Worm (Caenorhabditis elegans) whole organism, L1 larva: Measurements from ENCODE around the gene F58B6.1.
A peak's percentile ranks its signal among the peaks of the same experiment; 100 is the strongest.

Experiments
- C04F5.9 ChIP-seq: sonication (generic microtip); optimal IDR thresholded peaks from 2 replicates; lab custom pipeline; 2016; ENCODE audit warnings: missing genetic modification characterization, missing compliant biosample characterization
- C16A3.4 ChIP-seq: fragments of 150-350 bp; optimal IDR thresholded peaks from 2 replicates; lab custom pipeline; 2014; ENCODE audit warnings: missing biosample characterization, missing genetic modification characterization
- alr-1 ChIP-seq: fragments of 200-800 bp; sonication (Bioruptor generic); optimal IDR thresholded peaks from 2 replicates; lab custom pipeline; 2018; ENCODE audit warnings: borderline replicate concordance, mild to moderate bottlenecking, missing genetic modification characterization, missing compliant biosample characterization
- blmp-1 ChIP-seq: fragments of 150-350 bp; optimal IDR thresholded peaks from 2 replicates; lab custom pipeline; 2014; ENCODE audit warnings: missing biosample characterization, missing genetic modification characterization
- ceh-88 ChIP-seq: fragments of 200-800 bp; sonication (Bioruptor generic); IDR thresholded peaks from 2 replicates; pipeline ENCODE4 v1.3.6; 2022; ENCODE audit warnings: missing genetic modification characterization, missing compliant biosample characterization
- ces-1 ChIP-seq: fragments of 150-350 bp; optimal IDR thresholded peaks from 2 replicates; lab custom pipeline; 2014; ENCODE audit warnings: missing biosample characterization, missing genetic modification reagents, missing genetic modification characterization
- dpl-1 ChIP-seq, 3 experiments: fragments of 150-350 bp in 2 of 3; sonication (generic microtip) in 1 of 3; optimal IDR thresholded peaks; 2 replicates each; lab custom pipeline; 2014 to 2017; ENCODE audit warnings: missing biosample characterization in 3 of 3, missing genetic modification characterization in 3 of 3, missing genetic modification reagents in 3 of 3
- dsc-1 ChIP-seq: sonication (generic microtip); optimal IDR thresholded peaks from 2 replicates; lab custom pipeline; 2016; ENCODE audit warnings: mild to moderate bottlenecking, missing genetic modification characterization, missing compliant biosample characterization
- efl-1 ChIP-seq, 4 experiments: fragments of 150-350 bp; optimal IDR thresholded peaks in 3 of 4; peaks in 1 of 4; 1 replicate in 1 of 4; 2 replicates in 3 of 4; lab custom pipeline; 2014; ENCODE audit warnings: missing biosample characterization in 2 of 4, missing genetic modification characterization in 2 of 4, missing genetic modification reagents in 2 of 4
- efl-3 ChIP-seq: fragments of 200-800 bp; sonication (Bioruptor generic); optimal IDR thresholded peaks from 2 replicates; lab custom pipeline; 2018; ENCODE audit warnings: mild to moderate bottlenecking, missing genetic modification characterization, missing compliant biosample characterization
- egl-13 ChIP-seq: sonication (generic microtip); optimal IDR thresholded peaks from 2 replicates; lab custom pipeline; 2016; ENCODE audit warnings: missing genotype, missing genetic modification reagents, missing genetic modification characterization, missing compliant biosample characterization
- egl-27 ChIP-seq, 2 experiments: fragments of 150-350 bp in 1 of 2; sonication (generic microtip); optimal IDR thresholded peaks; 3 replicates each; lab custom pipeline; 2017 to 2018; ENCODE audit warnings: missing biosample characterization in 2 of 2, missing genetic modification characterization in 2 of 2, missing genetic modification reagents in 2 of 2
- elt-2 ChIP-seq: sonication (generic microtip); optimal IDR thresholded peaks from 2 replicates; lab custom pipeline; 2016; ENCODE audit warnings: missing genetic modification characterization, mild to moderate bottlenecking, inconsistent platforms, missing compliant biosample characterization, missing genetic modification reagents
- ets-5 ChIP-seq: fragments of 200-800 bp; sonication (Bioruptor generic); IDR thresholded peaks from 2 replicates; pipeline ENCODE4 v1.3.6; 2022; ENCODE audit warnings: missing genetic modification characterization, missing compliant biosample characterization
- fkh-10 ChIP-seq: sonication (generic microtip); optimal IDR thresholded peaks from 2 replicates; lab custom pipeline; 2017; ENCODE audit warnings: missing biosample characterization, missing genetic modification reagents, missing genetic modification characterization
- fkh-4 ChIP-seq: sonication (generic microtip); optimal IDR thresholded peaks from 2 replicates; lab custom pipeline; 2016; ENCODE audit warnings: missing compliant biosample characterization, missing genetic modification characterization, borderline replicate concordance
- fos-1 ChIP-seq: fragments of 150-350 bp; optimal IDR thresholded peaks from 2 replicates; lab custom pipeline; 2014; ENCODE audit warnings: missing biosample characterization, missing genetic modification characterization
- grh-1 ChIP-seq: fragments of 200-800 bp; sonication (Bioruptor generic); IDR thresholded peaks from 2 replicates; pipeline ENCODE4 v1.3.6; 2022; ENCODE audit warnings: missing genetic modification reagents, missing genetic modification characterization, missing compliant biosample characterization
- hlh-17 ChIP-seq: fragments of 200-800 bp; sonication (Bioruptor generic); optimal IDR thresholded peaks from 2 replicates; lab custom pipeline; 2018; ENCODE audit warnings: missing genetic modification characterization, mild to moderate bottlenecking, missing compliant biosample characterization, moderate library complexity, borderline replicate concordance
- isw-1 ChIP-seq: fragments of 200-800 bp; sonication (Bioruptor generic); IDR thresholded peaks from 2 replicates; pipeline ENCODE4 v1.3.6; 2022; ENCODE audit warnings: missing genetic modification characterization, missing compliant biosample characterization
- lin-13 ChIP-seq: fragments of 150-350 bp; optimal IDR thresholded peaks from 2 replicates; lab custom pipeline; 2014; ENCODE audit warnings: missing biosample characterization, missing genetic modification reagents, missing genetic modification characterization
- lin-14 ChIP-seq: fragments of 200-800 bp; sonication (Bioruptor generic); optimal IDR thresholded peaks from 2 replicates; lab custom pipeline; 2018; ENCODE audit warnings: mild to moderate bottlenecking, missing genetic modification characterization, moderate library complexity, missing compliant biosample characterization
- lin-39 ChIP-seq: fragments of 150-350 bp; optimal IDR thresholded peaks from 2 replicates; lab custom pipeline; 2014; ENCODE audit warnings: missing biosample characterization, missing genetic modification reagents, missing genetic modification characterization
- lir-3 ChIP-seq: sonication (generic microtip); optimal IDR thresholded peaks from 2 replicates; lab custom pipeline; 2016; ENCODE audit warnings: mild to moderate bottlenecking, missing genetic modification characterization, moderate library complexity, missing compliant biosample characterization; ENCODE audit not compliant: poor library complexity
- lsy-2 ChIP-seq, 2 experiments: fragments of 150-350 bp; optimal IDR thresholded peaks; 2 replicates each; lab custom pipeline; 2014; ENCODE audit warnings: missing biosample characterization in 2 of 2, missing genetic modification characterization in 2 of 2
- mab-9 ChIP-seq: fragments of 200-800 bp; sonication (Bioruptor generic); IDR thresholded peaks from 2 replicates; pipeline ENCODE4 v1.3.6; 2022; ENCODE audit warnings: missing genetic modification reagents, missing genetic modification characterization, missing compliant biosample characterization
- mdl-1 ChIP-seq, 2 experiments: fragments of 150-350 bp; optimal IDR thresholded peaks; 2 replicates each; lab custom pipeline; 2014 to 2017; ENCODE audit warnings: missing biosample characterization in 2 of 2, missing genetic modification characterization in 2 of 2, inconsistent platforms in 1 of 2
- nhr-11 ChIP-seq: fragments of 150-350 bp; optimal IDR thresholded peaks from 2 replicates; lab custom pipeline; 2014; ENCODE audit warnings: missing biosample characterization, missing genetic modification characterization
- nhr-12 ChIP-seq: sonication (generic microtip); optimal IDR thresholded peaks from 2 replicates; lab custom pipeline; 2017; ENCODE audit warnings: missing biosample characterization, missing genetic modification characterization
- nhr-19 ChIP-seq: fragments of 200-800 bp; sonication (Bioruptor generic); conservative IDR thresholded peaks from 2 replicates; pipeline ENCODE4 v1.3.6; 2022; ENCODE audit warnings: missing genetic modification characterization, missing compliant biosample characterization
- nhr-20 ChIP-seq: sonication (generic microtip); optimal IDR thresholded peaks from 2 replicates; lab custom pipeline; 2016; ENCODE audit warnings: mild to moderate bottlenecking, missing genetic modification characterization, missing compliant biosample characterization
- nhr-237 ChIP-seq: fragments of 150-350 bp; optimal IDR thresholded peaks from 2 replicates; lab custom pipeline; 2014; ENCODE audit warnings: missing biosample characterization, missing genetic modification characterization
- nhr-28 ChIP-seq: fragments of 150-350 bp; optimal IDR thresholded peaks from 2 replicates; lab custom pipeline; 2014; ENCODE audit warnings: missing biosample characterization, missing genetic modification characterization
- nhr-47 ChIP-seq: sonication (generic microtip); optimal IDR thresholded peaks from 2 replicates; lab custom pipeline; 2016; ENCODE audit warnings: mild to moderate bottlenecking, missing genetic modification characterization, moderate library complexity, missing compliant biosample characterization
- nhr-71 ChIP-seq: sonication (generic microtip); optimal IDR thresholded peaks from 2 replicates; lab custom pipeline; 2016; ENCODE audit warnings: mild to moderate bottlenecking, missing genetic modification characterization, moderate library complexity, missing compliant biosample characterization
- nhr-76 ChIP-seq: sonication (generic microtip); optimal IDR thresholded peaks from 2 replicates; lab custom pipeline; 2017; ENCODE audit warnings: missing biosample characterization, missing genetic modification characterization
- nhr-84 ChIP-seq: sonication (generic microtip); optimal IDR thresholded peaks from 2 replicates; lab custom pipeline; 2017; ENCODE audit warnings: missing biosample characterization, missing genetic modification characterization
- nhr-85 ChIP-seq: sonication (generic microtip); peaks from one replicate; lab custom pipeline; 2016; ENCODE audit warnings: missing genetic modification characterization, inconsistent platforms, missing compliant biosample characterization
- pax-3 ChIP-seq: fragments of 200-800 bp; sonication (Bioruptor generic); optimal IDR thresholded peaks from 2 replicates; lab custom pipeline; 2018; ENCODE audit warnings: mild to moderate bottlenecking, missing genetic modification characterization, moderate library complexity, missing compliant biosample characterization
- rnt-1 ChIP-seq: sonication (generic microtip); optimal IDR thresholded peaks from 2 replicates; lab custom pipeline; 2016; ENCODE audit warnings: mild to moderate bottlenecking, missing genetic modification characterization, moderate library complexity, missing compliant biosample characterization
- snpc-4 ChIP-seq: fragments of 150-350 bp; optimal IDR thresholded peaks from 2 replicates; lab custom pipeline; 2014; ENCODE audit warnings: missing biosample characterization, missing genetic modification characterization
- snu-23 ChIP-seq: sonication (generic microtip); optimal IDR thresholded peaks from 2 replicates; lab custom pipeline; 2016; ENCODE audit warnings: missing genetic modification characterization, missing compliant biosample characterization
- sptf-1 ChIP-seq: fragments of 150-350 bp; optimal IDR thresholded peaks from 2 replicates; lab custom pipeline; 2014; ENCODE audit warnings: missing biosample characterization, missing genetic modification characterization
- swsn-7 ChIP-seq: sonication (generic microtip); optimal IDR thresholded peaks from 2 replicates; lab custom pipeline; 2016; ENCODE audit warnings: missing genetic modification characterization, missing compliant biosample characterization
- tbx-2 ChIP-seq: sonication (generic microtip); optimal IDR thresholded peaks from 2 replicates; lab custom pipeline; 2016; ENCODE audit warnings: missing genetic modification characterization, missing compliant biosample characterization
- unc-130 ChIP-seq: fragments of 150-350 bp; optimal IDR thresholded peaks from 2 replicates; lab custom pipeline; 2017; ENCODE audit warnings: missing biosample characterization, missing genetic modification characterization, inconsistent platforms
- unc-30 ChIP-seq: sonication (generic microtip); optimal IDR thresholded peaks from 2 replicates; lab custom pipeline; 2017; ENCODE audit warnings: missing biosample characterization, missing genetic modification characterization
- unc-62 ChIP-seq: fragments of 150-350 bp; optimal IDR thresholded peaks from 2 replicates; lab custom pipeline; 2014; ENCODE audit warnings: missing biosample characterization, missing genetic modification reagents, missing genetic modification characterization
- unc-86 ChIP-seq: sonication (generic microtip); optimal IDR thresholded peaks from 2 replicates; lab custom pipeline; 2016; ENCODE audit warnings: missing genetic modification characterization, missing compliant biosample characterization
- xbp-1 ChIP-seq: sonication (generic microtip); optimal IDR thresholded peaks from 2 replicates; lab custom pipeline; 2016; ENCODE audit warnings: missing genetic modification characterization, missing compliant biosample characterization
- zip-4 ChIP-seq: fragments of 200-800 bp; sonication (Bioruptor generic); optimal IDR thresholded peaks from 2 replicates; lab custom pipeline; 2018; ENCODE audit warnings: mild to moderate bottlenecking, missing genetic modification characterization, moderate library complexity, missing compliant biosample characterization
- ztf-11 ChIP-seq, 2 experiments: sonication (generic microtip); optimal IDR thresholded peaks; 2 replicates each; lab custom pipeline; 2016 to 2017; ENCODE audit warnings: missing genetic modification characterization in 2 of 2, missing biosample characterization in 1 of 2, missing compliant biosample characterization in 1 of 2

F58B6.1 gene

DNA sequence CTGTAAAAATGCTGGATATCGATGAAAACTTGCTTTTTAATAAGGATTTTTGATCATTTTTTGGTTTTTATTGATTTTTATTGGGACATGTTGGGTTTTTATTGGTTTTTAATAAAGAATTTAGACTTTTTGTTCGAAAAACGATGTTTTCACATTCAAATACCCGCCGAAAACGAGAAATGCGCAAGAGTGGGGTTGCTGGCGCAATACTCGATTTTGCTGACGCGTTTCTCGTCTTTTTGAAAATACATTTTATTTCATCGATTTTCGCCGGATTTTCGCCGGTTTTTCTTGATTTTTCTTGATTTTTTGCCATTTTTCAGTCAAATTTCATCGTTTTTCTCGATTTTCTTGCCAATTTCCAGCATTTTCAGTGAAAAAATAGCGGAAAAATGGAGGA lies 27.1 kb upstream of the F58B6.1 start, which contains the start of gene smr-1 (continued):
- TF ChIP-seq elt-2 (tag; lab: Kevin White, UChicago) (peak; percentile 41), blmp-1 (tag; lab: Kevin White, UChicago) (peak; percentile 75), egl-27 (tag; optimal IDR thresholded peaks at IDR 0.05; lab: Kevin White, UChicago) (no peak), nhr-76 (no peak), lsy-2 (tag; optimal IDR thresholded peaks at IDR 0.05; lab: Kevin White, UChicago) (peak; percentile 92 to 93), ztf-11 (tag; optimal IDR thresholded peaks at IDR 0.05; lab: Kevin White, UChicago) (peak in 1 of 2 experiments; percentile 71), unc-86 (tag; lab: Kevin White, UChicago) (peak; percentile 84), nhr-237 (tag; lab: Kevin White, UChicago) (peak; percentile 33), unc-62 (GFP tag; lab: Kevin White, UChicago) (no peak), xbp-1 (tag; lab: Kevin White, UChicago) (peak; percentile 84), mdl-1 (tag; optimal IDR thresholded peaks at IDR 0.05; lab: Kevin White, UChicago) (peak in 1 of 2 experiments; percentile 71), nhr-28 (tag; lab: Kevin White, UChicago) (no peak), ces-1 (no peak), swsn-7 (tag; lab: Kevin White, UChicago) (peak; percentile 87), dsc-1 (tag; lab: Kevin White, UChicago) (peak; percentile 86), grh-1 (GFP tag; lab: Robert Waterston, UW) (peak; percentile 88), fkh-10 (GFP tag; lab: Kevin White, UChicago) (peak; percentile 55), ceh-88 (GFP tag; lab: Robert Waterston, UW) (peak; percentile 37; the same call in 1 of the 2 replicates), fkh-4 (tag; lab: Kevin White, UChicago) (peak; percentile 53), rnt-1 (peak; percentile 95), isw-1 (GFP tag; lab: Robert Waterston, UW) (peak; percentile 81), mab-9 (GFP tag; lab: Robert Waterston, UW) (peak; percentile 83), nhr-71 (tag; lab: Kevin White, UChicago) (peak; percentile 90), snpc-4 (tag; lab: Kevin White, UChicago) (peak; percentile 59), snu-23 (GFP tag; lab: Kevin White, UChicago) (peak; percentile 92), tbx-2 (tag; lab: Kevin White, UChicago) (peak; percentile 85), egl-13 (tag; lab: Kevin White, UChicago) (peak; percentile 62), lin-39 (tag; lab: Kevin White, UChicago) (peak; percentile 92), nhr-11 (tag; lab: Kevin White, UChicago) (peak; percentile 71), pax-3 (tag; lab: Kevin White, UChicago) (peak; percentile 71), unc-130 (tag; lab: Kevin White, UChicago) (peak; percentile 91), fos-1 (tag; lab: Kevin White, UChicago) (peak; percentile 81), alr-1 (tag; lab: Kevin White, UChicago) (no peak), zip-4 (GFP tag; lab: Kevin White, UChicago) (peak; percentile 77), lin-14 (GFP tag; lab: Kevin White, UChicago) (peak; percentile 78), nhr-84 (tag; lab: Kevin White, UChicago) (no peak), nhr-85 (tag; lab: Kevin White, UChicago) (peak; percentile 94), nhr-20 (tag; lab: Kevin White, UChicago) (peak; percentile 84), hlh-17 (no peak)

ce11 chrIII:1136827-1137378 lies 21.2 kb upstream of the F58B6.1 start:
- TF ChIP-seq lir-3 (tag; lab: Kevin White, UChicago) (no peak), lin-13 (no peak), C16A3.4 (tag; lab: Kevin White, UChicago) (no peak), ets-5 (no peak), unc-30 (no peak), nhr-71 (tag; lab: Kevin White, UChicago) (peak; percentile 5), efl-3 (GFP tag; lab: Kevin White, UChicago) (no peak), nhr-47 (tag; lab: Kevin White, UChicago) (no peak), C04F5.9 (no peak), dpl-1 (GFP tag; optimal IDR thresholded peaks at IDR 0.05; lab: Kevin White, UChicago) (peak in 1 of 3 experiments; percentile 13), nhr-19 (GFP tag; lab: Robert Waterston, UW) (no peak), nhr-12 (tag; lab: Kevin White, UChicago) (no peak), efl-1 (optimal IDR thresholded peaks at IDR 0.05; lab: Kevin White, UChicago) (peak in 1 of 2 experiments; percentile 9), efl-1 (GFP tag; optimal IDR thresholded peaks at IDR 0.05 in 1 of 2; lab: Kevin White, UChicago) (no peak), sptf-1 (tag; lab: Kevin White, UChicago) (no peak), nhr-28 (tag; lab: Kevin White, UChicago) (no peak)
